Fruit fly (Drosophila melanogaster): Measurements from ENCODE around the gene Jon65Aiii.

DNA sequence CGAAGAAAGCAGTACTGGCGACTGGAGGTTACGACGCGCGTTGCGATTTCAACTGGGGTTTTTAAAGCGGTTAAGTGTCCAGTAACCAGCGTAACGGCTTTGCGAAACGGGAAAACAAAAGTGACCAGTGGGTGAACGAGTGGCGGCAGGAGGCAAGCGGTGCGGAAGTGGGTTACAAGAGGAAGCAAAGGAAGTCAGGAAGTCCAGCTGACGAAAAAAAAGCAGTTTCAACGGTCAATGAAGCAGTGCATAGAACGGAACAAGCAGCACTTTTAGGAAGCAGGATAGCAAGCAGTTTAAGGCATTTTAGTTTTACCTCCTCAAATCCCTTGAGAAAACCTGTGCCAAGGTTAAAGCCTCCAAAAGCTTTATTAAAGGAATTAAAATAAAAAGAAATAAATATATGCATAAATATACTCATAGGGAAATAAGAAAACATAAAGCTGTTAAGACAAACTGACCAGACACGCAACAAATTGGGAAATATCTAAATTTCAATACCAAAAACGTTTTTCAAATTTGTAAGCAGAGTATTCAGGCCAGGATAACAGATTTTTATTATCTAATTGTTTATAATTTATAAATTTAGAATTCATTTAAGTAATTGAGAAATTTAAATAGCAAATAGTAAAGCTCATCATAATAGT, 8.6 kb downstream of the Jon65Aiii start, which contains the start of gene CG6592:
- TF ChIP-seq CG7101 (tag; optimal IDR thresholded peaks at IDR 0.05): no peak
- no peak for TF ChIP-seq cnc (optimal IDR thresholded peaks at IDR 0.05)
- TF ChIP-seq tj (GFP tag; optimal IDR thresholded peaks at IDR 0.05): no peak
- no peak for TF ChIP-seq kay (GFP tag; ENCODE audit: borderline replicate concordance)
- no peak for TF ChIP-seq CG14711 (tag; optimal IDR thresholded peaks at IDR 0.05)

Data from whole organism, adult.